Fruit fly (Drosophila melanogaster): ENCODE results near the gene psidin.

dm6 chr3R:20007399-20008285 is 13.9 kb upstream of the psidin start:
- TF ChIP-seq CG8478 (optimal IDR thresholded peaks at IDR 0.05) (no peak), CTCF (optimal IDR thresholded peaks at IDR 0.05) (no peak)
